Worm (Caenorhabditis elegans) whole organism, L4 larva: Measurements from ENCODE around the gene mks-2.

Experiments
- F26F4.8 ChIP-seq: fragments of 200-800 bp; sonication (Bioruptor generic); conservative IDR thresholded peaks from 2 replicates; pipeline ENCODE4 v1.3.6; 2022; ENCODE audit warnings: missing genetic modification characterization, missing compliant biosample characterization
- F37D6.2 ChIP-seq: sonication (generic microtip); optimal IDR thresholded peaks from 2 replicates; lab custom pipeline; 2016; ENCODE audit warnings: mild to moderate bottlenecking, missing genetic modification characterization, missing compliant biosample characterization
- R02D3.7 ChIP-seq: fragments of 150-350 bp; sonication (generic microtip); optimal IDR thresholded peaks from 3 replicates; lab custom pipeline; 2014; ENCODE audit warnings: missing biosample characterization, missing genetic modification characterization
- T26A8.4 ChIP-seq: fragments of 200-800 bp; sonication (Bioruptor generic); IDR thresholded peaks from 2 replicates; pipeline ENCODE4 v1.3.6; 2022; ENCODE audit warnings: missing genetic modification characterization, missing compliant biosample characterization
- Y48G9A.11 ChIP-seq: fragments of 200-800 bp; sonication (Bioruptor generic); IDR thresholded peaks from 2 replicates; pipeline ENCODE4 v1.3.6; 2022; ENCODE audit warnings: missing genetic modification reagents, missing genetic modification characterization, missing compliant biosample characterization
- ZK337.2 ChIP-seq: fragments of 200-800 bp; sonication (Bioruptor generic); IDR thresholded peaks from 2 replicates; pipeline ENCODE4 v1.3.6; 2022; ENCODE audit warnings: missing genetic modification reagents, missing genetic modification characterization, missing compliant biosample characterization
- aha-1 ChIP-seq: fragments of 150-350 bp; peaks from one replicate; lab custom pipeline; 2014; ENCODE audit warnings: missing biosample characterization, missing genetic modification characterization
- arid-1 ChIP-seq: fragments of 200-800 bp; sonication (Bioruptor generic); conservative IDR thresholded peaks from 2 replicates; pipeline ENCODE4 v1.3.6; 2022; ENCODE audit warnings: missing genetic modification reagents, missing genetic modification characterization, missing compliant biosample characterization
- ceh-32 ChIP-seq: sonication (generic microtip); optimal IDR thresholded peaks from 2 replicates; lab custom pipeline; 2016; ENCODE audit warnings: mild to moderate bottlenecking, missing genetic modification characterization, missing compliant biosample characterization; ENCODE audit not compliant: poor library complexity
- ceh-82 ChIP-seq: sonication (generic microtip); optimal IDR thresholded peaks from 2 replicates; lab custom pipeline; 2017; ENCODE audit warnings: missing biosample characterization, missing genetic modification characterization
- cey-2 ChIP-seq: sonication (generic microtip); optimal IDR thresholded peaks from 3 replicates; lab custom pipeline; 2017; ENCODE audit warnings: missing genetic modification characterization, mild to moderate bottlenecking, missing compliant biosample characterization, antibody characterized with exemption, borderline replicate concordance; ENCODE audit not compliant: insufficient read depth
- daf-12 ChIP-seq: fragments of 150-350 bp; optimal IDR thresholded peaks from 2 replicates; lab custom pipeline; 2014; ENCODE audit warnings: missing biosample characterization, missing genetic modification reagents, missing genetic modification characterization
- daf-16 ChIP-seq, 3 experiments: sonication (generic microtip); optimal IDR thresholded peaks; 2 replicates each; lab custom pipeline; 2016 to 2017; ENCODE audit warnings: missing genetic modification characterization in 3 of 3, missing genetic modification reagents in 3 of 3, mild to moderate bottlenecking in 2 of 3, missing compliant biosample characterization in 2 of 3, missing biosample characterization in 1 of 3, moderate library complexity in 1 of 3
- daf-19 ChIP-seq: fragments of 200-800 bp; sonication (Bioruptor generic); conservative IDR thresholded peaks from 2 replicates; pipeline ENCODE4 v1.3.6; 2022; ENCODE audit warnings: missing genetic modification characterization, missing compliant biosample characterization
- daf-8 ChIP-seq: fragments of 200-800 bp; sonication (Bioruptor generic); IDR thresholded peaks from 2 replicates; pipeline ENCODE4 v1.3.6; 2022; ENCODE audit warnings: missing genetic modification characterization, missing compliant biosample characterization
- dmd-6 ChIP-seq: fragments of 200-800 bp; sonication (Bioruptor generic); IDR thresholded peaks from 2 replicates; pipeline ENCODE4 v1.3.6; 2022; ENCODE audit warnings: missing genetic modification reagents, missing genetic modification characterization, missing compliant biosample characterization
- dmd-8 ChIP-seq: fragments of 200-800 bp; sonication (Bioruptor generic); IDR thresholded peaks from 2 replicates; pipeline ENCODE4 v1.3.6; 2022; ENCODE audit warnings: missing genetic modification characterization, missing compliant biosample characterization
- dpl-1 ChIP-seq: fragments of 150-350 bp; optimal IDR thresholded peaks from 2 replicates; lab custom pipeline; 2014; ENCODE audit warnings: missing biosample characterization, missing genetic modification reagents, missing genetic modification characterization
- duxl-1 ChIP-seq: sonication (generic microtip); optimal IDR thresholded peaks from 2 replicates; lab custom pipeline; 2016; ENCODE audit warnings: mild to moderate bottlenecking, missing genetic modification characterization, moderate library complexity, missing compliant biosample characterization; ENCODE audit not compliant: poor library complexity
- dve-1 ChIP-seq: sonication (generic microtip); optimal IDR thresholded peaks from 2 replicates; lab custom pipeline; 2017; ENCODE audit warnings: antibody characterized with exemption, mild to moderate bottlenecking, missing genetic modification characterization, missing compliant biosample characterization; ENCODE audit not compliant: insufficient read depth
- egl-27 ChIP-seq: sonication (generic microtip); optimal IDR thresholded peaks from 3 replicates; lab custom pipeline; 2017; ENCODE audit warnings: missing biosample characterization, missing genetic modification reagents, missing genetic modification characterization
- egl-43 ChIP-seq: fragments of 200-800 bp; sonication (Bioruptor generic); IDR thresholded peaks from 2 replicates; pipeline ENCODE4 v1.3.6; 2022; ENCODE audit warnings: missing genetic modification reagents, missing genetic modification characterization, missing compliant biosample characterization
- fos-1 ChIP-seq: fragments of 150-350 bp; optimal IDR thresholded peaks from 2 replicates; lab custom pipeline; 2014; ENCODE audit warnings: missing biosample characterization, missing genetic modification characterization
- gei-8 ChIP-seq: fragments of 200-800 bp; sonication (Bioruptor generic); optimal IDR thresholded peaks from 2 replicates; lab custom pipeline; 2018; ENCODE audit warnings: mild to moderate bottlenecking, missing genetic modification characterization, missing compliant biosample characterization
- hif-1 ChIP-seq, 2 experiments: sonication (generic microtip); optimal IDR thresholded peaks; 2 replicates each; lab custom pipeline; 2016 to 2017; ENCODE audit warnings: missing compliant biosample characterization in 2 of 2, missing genetic modification characterization in 2 of 2, missing genetic modification reagents in 2 of 2, missing genotype in 2 of 2, mild to moderate bottlenecking in 1 of 2
- hlh-11 ChIP-seq: fragments of 200-800 bp; sonication (Bioruptor generic); optimal IDR thresholded peaks from 2 replicates; lab custom pipeline; 2018; ENCODE audit warnings: mild to moderate bottlenecking, missing genetic modification characterization, missing compliant biosample characterization
- hlh-30 ChIP-seq: sonication (generic microtip); optimal IDR thresholded peaks from 2 replicates; lab custom pipeline; 2017; ENCODE audit warnings: antibody characterized with exemption, mild to moderate bottlenecking, missing genetic modification characterization, missing compliant biosample characterization; ENCODE audit not compliant: insufficient read depth
- jun-1 ChIP-seq: fragments of 150-350 bp; optimal IDR thresholded peaks from 2 replicates; lab custom pipeline; 2014; ENCODE audit warnings: missing biosample characterization, missing genetic modification reagents, missing genetic modification characterization
- lim-7 ChIP-seq: fragments of 200-800 bp; sonication (Bioruptor generic); IDR thresholded peaks from 2 replicates; pipeline ENCODE4 v1.3.6; 2022; ENCODE audit warnings: missing genetic modification characterization, missing compliant biosample characterization
- lin-39 ChIP-seq: fragments of 150-350 bp; optimal IDR thresholded peaks from 2 replicates; lab custom pipeline; 2014; ENCODE audit warnings: missing biosample characterization, missing genetic modification reagents, missing genetic modification characterization
- mdt-29 ChIP-seq: fragments of 200-800 bp; sonication (Bioruptor generic); IDR thresholded peaks from 2 replicates; pipeline ENCODE4 v1.3.6; 2022; ENCODE audit warnings: missing genetic modification reagents, missing genetic modification characterization, missing compliant biosample characterization
- mes-2 ChIP-seq: sonication (generic microtip); optimal IDR thresholded peaks from 2 replicates; lab custom pipeline; 2016; ENCODE audit warnings: missing genotype, mild to moderate bottlenecking, missing genetic modification characterization, missing compliant biosample characterization; ENCODE audit not compliant: poor library complexity, severe bottlenecking
- mxl-3 ChIP-seq: fragments of 200-800 bp; sonication (Bioruptor generic); optimal IDR thresholded peaks from 2 replicates; lab custom pipeline; 2018; ENCODE audit warnings: mild to moderate bottlenecking, missing genetic modification characterization, missing compliant biosample characterization
- nhr-11 ChIP-seq: fragments of 150-350 bp; optimal IDR thresholded peaks from 2 replicates; lab custom pipeline; 2014; ENCODE audit warnings: missing biosample characterization, missing genetic modification characterization
- nhr-41 ChIP-seq: fragments of 200-800 bp; sonication (Bioruptor generic); IDR thresholded peaks from 2 replicates; pipeline ENCODE4 v1.3.6; 2022; ENCODE audit warnings: missing genetic modification reagents, missing genetic modification characterization, missing compliant biosample characterization
- nhr-42 ChIP-seq: fragments of 200-800 bp; sonication (Bioruptor generic); IDR thresholded peaks from 2 replicates; pipeline ENCODE4 v1.3.6; 2022; ENCODE audit warnings: missing genetic modification characterization, missing compliant biosample characterization
- nhr-6 ChIP-seq: fragments of 150-350 bp; optimal IDR thresholded peaks from 2 replicates; lab custom pipeline; 2014; ENCODE audit warnings: missing biosample characterization, missing genetic modification characterization
- nhr-76 ChIP-seq: fragments of 150-350 bp; optimal IDR thresholded peaks from 2 replicates; lab custom pipeline; 2014; ENCODE audit warnings: missing biosample characterization, missing genetic modification characterization
- pha-4 ChIP-seq, 2 experiments: fragments of 150-350 bp in 1 of 2; fragments of 200-800 bp in 1 of 2; sonication (Bioruptor generic) in 1 of 2; IDR thresholded peaks in 1 of 2; optimal IDR thresholded peaks in 1 of 2; 2 replicates each; pipeline versions ENCODE4 v1.3.6 to Lab custom; 2014 to 2022; ENCODE audit warnings: missing genetic modification characterization in 2 of 2, missing genetic modification reagents in 2 of 2, missing biosample characterization in 1 of 2, missing compliant biosample characterization in 1 of 2
- pqm-1 ChIP-seq: sonication (generic microtip); optimal IDR thresholded peaks from 2 replicates; lab custom pipeline; 2017; ENCODE audit warnings: missing biosample characterization, missing genetic modification characterization
- set-16 ChIP-seq: fragments of 200-800 bp; sonication (Bioruptor generic); IDR thresholded peaks from 2 replicates; pipeline ENCODE4 v1.3.6; 2022; ENCODE audit warnings: missing genetic modification reagents, missing genetic modification characterization, missing compliant biosample characterization
- spr-1 ChIP-seq: sonication (generic microtip); optimal IDR thresholded peaks from 2 replicates; lab custom pipeline; 2016; ENCODE audit warnings: mild to moderate bottlenecking, missing genetic modification characterization, missing compliant biosample characterization
- unc-62 ChIP-seq, 3 experiments: fragments of 150-350 bp in 1 of 3; sonication (generic microtip); optimal IDR thresholded peaks in 2 of 3; peaks in 1 of 3; 1 replicate in 1 of 3; 2 replicates in 2 of 3; lab custom pipeline; 2014 to 2017; ENCODE audit warnings: missing biosample characterization in 3 of 3, missing genetic modification characterization in 3 of 3, missing genetic modification reagents in 3 of 3, missing genotype in 1 of 3
- vab-7 ChIP-seq: fragments of 200-800 bp; sonication (Bioruptor generic); IDR thresholded peaks from 2 replicates; pipeline ENCODE4 v1.3.6; 2022; ENCODE audit warnings: missing genetic modification reagents, missing genetic modification characterization, missing compliant biosample characterization
- zfp-2 ChIP-seq: sonication (generic microtip); optimal IDR thresholded peaks from 2 replicates; lab custom pipeline; 2016; ENCODE audit warnings: mild to moderate bottlenecking, missing genetic modification characterization, missing compliant biosample characterization
- zip-11 ChIP-seq: fragments of 200-800 bp; sonication (Bioruptor generic); IDR thresholded peaks from 2 replicates; pipeline ENCODE4 v1.3.6; 2022; ENCODE audit warnings: missing genetic modification characterization, missing compliant biosample characterization
- zip-2 ChIP-seq: fragments of 150-350 bp; optimal IDR thresholded peaks from 2 replicates; lab custom pipeline; 2014; ENCODE audit warnings: missing biosample characterization, missing genetic modification characterization

mks-2 gene

DNA sequence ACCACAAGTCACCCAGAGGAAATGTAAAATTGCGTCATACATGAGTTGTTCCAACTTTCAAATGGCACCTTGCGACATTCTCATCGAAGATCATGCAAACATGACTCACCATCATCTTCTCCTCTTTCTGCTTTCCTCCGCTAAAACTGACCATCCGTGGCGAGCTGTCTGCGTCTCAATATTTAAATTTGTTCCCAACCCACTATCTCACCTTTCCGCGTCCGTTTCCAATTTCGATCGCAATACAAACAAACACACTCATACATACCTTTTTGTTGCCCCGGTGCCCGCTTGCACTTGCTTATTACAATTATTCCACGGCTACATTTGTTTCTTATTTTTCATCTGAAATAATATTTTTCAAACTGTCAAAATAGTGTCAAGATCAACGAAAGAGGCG lies 41.4 kb upstream of the mks-2 start, which contains the start of gene nmgp-1:
Gene nmgp-1, plus strand, starts transcription at position 174 of the 400 bp plus-strand sequence.
- TF ChIP-seq hlh-30 (tag; lab: Kevin White, UChicago) (peak; percentile 1), nhr-42 (GFP tag; lab: Robert Waterston, UW) (no peak), spr-1 (no peak), T26A8.4 (GFP tag; lab: Robert Waterston, UW) (no peak), zfp-2 (tag; lab: Kevin White, UChicago) (no peak), lin-39 (no peak), set-16 (no peak), gei-8 (GFP tag; lab: Kevin White, UChicago) (no peak), duxl-1 (tag; lab: Kevin White, UChicago) (no peak), daf-16 (GFP tag; optimal IDR thresholded peaks at IDR 0.05; lab: Kevin White, UChicago) (no peak), daf-16 (tag; optimal IDR thresholded peaks at IDR 0.05; lab: Kevin White, UChicago) (peak; percentile 55), zip-11 (no peak), mxl-3 (no peak), egl-43 (GFP tag; lab: Robert Waterston, UW) (no peak), daf-19 (GFP tag; lab: Robert Waterston, UW) (no peak), ZK337.2 (no peak), ceh-32 (tag; lab: Kevin White, UChicago) (no peak), egl-27 (tag; lab: Kevin White, UChicago) (no peak), R02D3.7 (tag; lab: Kevin White, UChicago) (no peak), dve-1 (peak; percentile 30), aha-1 (tag; lab: Kevin White, UChicago) (peak; percentile 76), F26F4.8 (GFP tag; lab: Robert Waterston, UW) (no peak), jun-1 (no peak), arid-1 (GFP tag; lab: Robert Waterston, UW) (no peak), ceh-82 (tag; lab: Kevin White, UChicago) (no peak), pqm-1 (tag; lab: Kevin White, UChicago) (no peak), cey-2 (tag; lab: Kevin White, UChicago) (no peak), vab-7 (GFP tag; lab: Robert Waterston, UW) (no peak), Y48G9A.11 (GFP tag; lab: Robert Waterston, UW) (no peak), mes-2 (tag; lab: Kevin White, UChicago) (peak; percentile 42), daf-12 (tag; lab: Kevin White, UChicago) (no peak), nhr-6 (tag; lab: Kevin White, UChicago) (peak; percentile 38), daf-8 (no peak), dmd-6 (no peak), nhr-11 (tag; lab: Kevin White, UChicago) (no peak), nhr-41 (no peak), unc-62 (GFP tag; optimal IDR thresholded peaks at IDR 0.05 in 1 of 2; lab: Kevin White, UChicago) (no peak), unc-62 (tag; optimal IDR thresholded peaks at IDR 0.05; lab: Kevin White, UChicago) (no peak), hlh-11 (tag; lab: Kevin White, UChicago) (peak; percentile 36), dpl-1 (GFP tag; lab: Kevin White, UChicago) (no peak), mdt-29 (GFP tag; lab: Robert Waterston, UW) (no peak), hif-1 (tag; optimal IDR thresholded peaks at IDR 0.05; lab: Kevin White, UChicago) (no peak), F37D6.2 (tag; lab: Kevin White, UChicago) (no peak), pha-4 (GFP tag; IDR thresholded peaks at IDR 0.05; lab: Robert Waterston, UW) (no peak), pha-4 (tag; optimal IDR thresholded peaks at IDR 0.05; lab: Kevin White, UChicago) (no peak), zip-2 (tag; lab: Kevin White, UChicago) (no peak), lim-7 (no peak), nhr-76 (tag; lab: Kevin White, UChicago) (no peak), dmd-8 (GFP tag; lab: Robert Waterston, UW) (no peak), fos-1 (tag; lab: Kevin White, UChicago) (no peak)
